Worm (Caenorhabditis elegans): Measurements from ENCODE around the gene nhr-277.

DNA sequence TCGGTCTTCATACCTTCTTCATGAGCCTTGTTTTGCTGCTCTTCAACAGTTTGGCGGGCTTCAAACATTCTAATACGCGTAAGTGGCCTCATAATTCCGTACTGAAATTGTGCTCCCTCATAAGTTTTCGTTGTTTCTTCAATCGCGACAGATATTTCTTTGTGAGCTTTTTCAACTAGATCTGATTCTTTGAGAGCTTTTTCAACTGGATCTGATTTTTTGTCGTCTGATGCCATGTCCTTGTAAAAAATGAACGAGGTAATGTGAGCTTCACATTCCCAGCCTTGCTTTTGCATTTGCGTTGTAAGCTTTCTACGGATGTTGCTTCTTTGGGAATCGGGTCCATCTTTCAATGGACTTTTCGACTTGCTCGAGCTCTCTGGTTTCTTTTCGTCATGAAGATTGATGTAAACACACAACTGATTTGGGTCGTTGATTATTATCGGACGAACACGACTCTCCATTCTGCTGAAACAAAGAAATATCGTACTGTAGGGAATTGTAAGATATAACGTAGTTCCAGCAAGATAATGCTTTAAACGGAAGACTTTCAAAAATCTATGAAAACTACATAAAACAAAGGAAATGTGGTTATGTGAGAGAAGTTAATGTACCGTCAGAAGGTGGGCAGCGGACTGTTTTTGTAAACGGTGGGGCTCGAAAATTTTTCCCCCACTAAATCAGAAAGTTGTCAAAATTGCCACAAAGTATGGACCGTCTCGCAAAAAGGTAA lies 32.4 kb upstream of the nhr-277 start, which contains the start of gene Y94H6A.10:
- no peak for TF ChIP-seq ceh-28 (tag; optimal IDR thresholded peaks at IDR 0.05)
- TF ChIP-seq nhr-43 (tag; optimal IDR thresholded peaks at IDR 0.05; ENCODE audit: poor library complexity, severe bottlenecking), result no peak
- no peak for TF ChIP-seq snpc-4 (tag; optimal IDR thresholded peaks at IDR 0.05)
- TF ChIP-seq aly-2 (tag; optimal IDR thresholded peaks at IDR 0.05), result no peak
- TF ChIP-seq ztf-11 (tag; optimal IDR thresholded peaks at IDR 0.05), result no peak
- no peak for TF ChIP-seq egl-5 (tag; optimal IDR thresholded peaks at IDR 0.05)
